Worm (Caenorhabditis elegans): ENCODE data around the gene C16B8.3.

DNA sequence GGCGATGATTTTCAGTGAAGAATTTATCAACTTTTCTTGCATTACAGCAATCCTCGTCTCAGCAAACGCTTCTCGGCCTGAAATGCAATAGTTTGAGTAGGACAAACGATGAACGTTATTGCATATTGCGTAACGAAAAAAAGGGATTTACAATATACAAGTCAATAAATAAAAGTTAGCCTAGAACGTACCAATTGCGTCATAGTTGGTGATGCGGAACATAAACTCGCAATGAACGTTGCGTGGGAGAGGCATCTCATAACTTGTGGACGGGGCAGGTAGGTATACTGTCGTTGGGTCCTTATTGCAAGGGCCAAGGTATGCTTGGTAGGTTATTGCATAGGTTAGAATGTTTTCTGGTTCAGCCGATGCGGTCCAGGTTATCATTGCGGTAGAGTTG lies 2.4 kb upstream of the C16B8.3 start:
- TF ChIP-seq unc-62 (GFP tag; optimal IDR thresholded peaks at IDR 0.05) (no peak), ama-1 (optimal IDR thresholded peaks at IDR 0.05) (no peak), ztf-11 (tag; optimal IDR thresholded peaks at IDR 0.05) (no peak), nhr-11 (tag; optimal IDR thresholded peaks at IDR 0.05) (no peak), ceh-16 (tag; optimal IDR thresholded peaks at IDR 0.05) (no peak), fkh-10 (GFP tag; optimal IDR thresholded peaks at IDR 0.05) (no peak), ztf-4 (tag; optimal IDR thresholded peaks at IDR 0.05) (no peak), elt-2 (tag; optimal IDR thresholded peaks at IDR 0.05) (no peak), fos-1 (tag; optimal IDR thresholded peaks at IDR 0.05) (no peak), daf-12 (tag; optimal IDR thresholded peaks at IDR 0.05) (no peak), aly-2 (tag; optimal IDR thresholded peaks at IDR 0.05) (no peak), jun-1 (tag; optimal IDR thresholded peaks at IDR 0.05) (no peak), ceh-82 (tag; optimal IDR thresholded peaks at IDR 0.05) (no peak)
